Worm (Caenorhabditis elegans) whole organism, L4 larva: ENCODE results near the gene C23H5.8.
A peak's percentile ranks its signal among the peaks of the same experiment; 100 is the strongest.

Source experiments
- ceh-62 ChIP-seq: sonication (generic microtip); optimal IDR thresholded peaks from 2 replicates; lab custom pipeline; 2017; ENCODE audit warnings: missing biosample characterization, missing genetic modification characterization
- ceh-82 ChIP-seq: sonication (generic microtip); optimal IDR thresholded peaks from 2 replicates; lab custom pipeline; 2017; ENCODE audit warnings: missing biosample characterization, missing genetic modification characterization
- fos-1 ChIP-seq: fragments of 150-350 bp; optimal IDR thresholded peaks from 2 replicates; lab custom pipeline; 2014; ENCODE audit warnings: missing biosample characterization, missing genetic modification characterization
- mdt-29 ChIP-seq: fragments of 200-800 bp; sonication (Bioruptor generic); IDR thresholded peaks from 2 replicates; pipeline ENCODE4 v1.3.6; 2022; ENCODE audit warnings: missing genetic modification reagents, missing genetic modification characterization, missing compliant biosample characterization
- nhr-11 ChIP-seq: fragments of 150-350 bp; optimal IDR thresholded peaks from 2 replicates; lab custom pipeline; 2014; ENCODE audit warnings: missing biosample characterization, missing genetic modification characterization
- unc-62 ChIP-seq, 3 experiments: fragments of 150-350 bp in 1 of 3; sonication (generic microtip); optimal IDR thresholded peaks in 2 of 3; peaks in 1 of 3; 1 replicate in 1 of 3; 2 replicates in 2 of 3; lab custom pipeline; 2014 to 2017; ENCODE audit warnings: missing biosample characterization in 3 of 3, missing genetic modification characterization in 3 of 3, missing genetic modification reagents in 3 of 3, missing genotype in 1 of 3
- ztf-7 ChIP-seq: fragments of 150-350 bp; optimal IDR thresholded peaks from 2 replicates; lab custom pipeline; 2014; ENCODE audit warnings: missing biosample characterization, missing genetic modification characterization

ce11 chrIV:2077159-2077835, 35.9 kb downstream of the C23H5.8 start:
- TF ChIP-seq nhr-11 (no peak), ceh-82 (tag; lab: Kevin White, UChicago) (no peak), ceh-62 (tag; lab: Kevin White, UChicago) (no peak), unc-62 (GFP tag; optimal IDR thresholded peaks at IDR 0.05 in 1 of 2; lab: Kevin White, UChicago) (peak in 1 of 2 experiments; percentile 2), unc-62 (tag; optimal IDR thresholded peaks at IDR 0.05; lab: Kevin White, UChicago) (no peak), ztf-7 (tag; lab: Kevin White, UChicago) (no peak), mdt-29 (GFP tag; lab: Robert Waterston, UW) (no peak), fos-1 (tag; lab: Kevin White, UChicago) (no peak)
